Worm (Caenorhabditis elegans) whole organism, young adult: ENCODE measurements around the gene riok-3.

Experiments
- B0261.1 ChIP-seq: sonication (generic microtip); optimal IDR thresholded peaks from 2 replicates; lab custom pipeline; 2016; ENCODE audit warnings: mild to moderate bottlenecking, missing genetic modification characterization, moderate library complexity, missing compliant biosample characterization
- F10E7.11 ChIP-seq: sonication (generic microtip); optimal IDR thresholded peaks from 2 replicates; lab custom pipeline; 2017; ENCODE audit warnings: mild to moderate bottlenecking, missing genetic modification characterization, moderate library complexity, missing compliant biosample characterization
- F23B12.7 ChIP-seq: sonication (generic microtip); optimal IDR thresholded peaks from 2 replicates; lab custom pipeline; 2017; ENCODE audit warnings: missing genetic modification characterization, mild to moderate bottlenecking, missing compliant biosample characterization, antibody characterized with exemption, moderate library complexity; ENCODE audit not compliant: insufficient read depth
- F49E8.2 ChIP-seq: sonication (generic microtip); optimal IDR thresholded peaks from 3 replicates; lab custom pipeline; 2017; ENCODE audit warnings: missing genetic modification characterization, mild to moderate bottlenecking, missing compliant biosample characterization, antibody characterized with exemption, moderate library complexity; ENCODE audit not compliant: insufficient read depth
- F52B5.7 ChIP-seq: sonication (generic microtip); optimal IDR thresholded peaks from 2 replicates; lab custom pipeline; 2016; ENCODE audit warnings: mild to moderate bottlenecking, missing genetic modification characterization, missing compliant biosample characterization
- K12H6.12 ChIP-seq: fragments of 200-800 bp; sonication (Bioruptor generic); optimal IDR thresholded peaks from 2 replicates; lab custom pipeline; 2018; ENCODE audit warnings: mild to moderate bottlenecking, missing genetic modification characterization, missing compliant biosample characterization
- T26A5.8 ChIP-seq: sonication (generic microtip); optimal IDR thresholded peaks from 2 replicates; lab custom pipeline; 2016; ENCODE audit warnings: missing genetic modification characterization, missing compliant biosample characterization
- Y53G8AR.9 ChIP-seq: fragments of 200-800 bp; sonication (Bioruptor generic); conservative IDR thresholded peaks from 2 replicates; pipeline ENCODE4 v1.3.6; 2022; ENCODE audit warnings: missing genetic modification reagents, missing genetic modification characterization, missing compliant biosample characterization
- akir-1 ChIP-seq: fragments of 200-800 bp; sonication (Bioruptor generic); optimal IDR thresholded peaks from 2 replicates; lab custom pipeline; 2018; ENCODE audit warnings: mild to moderate bottlenecking, missing genetic modification characterization, moderate library complexity, missing compliant biosample characterization
- athp-1 ChIP-seq: sonication (generic microtip); optimal IDR thresholded peaks from 2 replicates; lab custom pipeline; 2017; ENCODE audit warnings: mild to moderate bottlenecking, missing genetic modification characterization, missing compliant biosample characterization
- attf-5 ChIP-seq: fragments of 200-800 bp; sonication (Bioruptor generic); optimal IDR thresholded peaks from 2 replicates; lab custom pipeline; 2018; ENCODE audit warnings: mild to moderate bottlenecking, missing genetic modification characterization, missing compliant biosample characterization
- bed-1 ChIP-seq: fragments of 200-800 bp; sonication (Bioruptor generic); IDR thresholded peaks from 2 replicates; pipeline ENCODE4 v1.3.6; 2022; ENCODE audit warnings: missing genetic modification reagents, missing genetic modification characterization, missing compliant biosample characterization
- ccch-3 ChIP-seq: fragments of 200-800 bp; sonication (Bioruptor generic); optimal IDR thresholded peaks from 2 replicates; lab custom pipeline; 2018; ENCODE audit warnings: mild to moderate bottlenecking, missing genetic modification characterization, missing compliant biosample characterization
- ceh-100 ChIP-seq: fragments of 200-800 bp; sonication (Bioruptor generic); IDR thresholded peaks from 2 replicates; pipeline ENCODE4 v1.3.6; 2022; ENCODE audit warnings: missing genetic modification reagents, missing genetic modification characterization, missing compliant biosample characterization
- ceh-91 ChIP-seq: fragments of 200-800 bp; sonication (Bioruptor generic); IDR thresholded peaks from 2 replicates; pipeline ENCODE4 v1.3.6; 2022; ENCODE audit warnings: missing genetic modification reagents, missing genetic modification characterization, missing compliant biosample characterization
- die-1 ChIP-seq: sonication (generic microtip); optimal IDR thresholded peaks from 2 replicates; lab custom pipeline; 2016; ENCODE audit warnings: missing genotype, mild to moderate bottlenecking, missing genetic modification characterization, missing compliant biosample characterization
- dpff-1 ChIP-seq: sonication (generic microtip); optimal IDR thresholded peaks from 2 replicates; lab custom pipeline; 2017; ENCODE audit warnings: mild to moderate bottlenecking, missing genetic modification characterization, missing compliant biosample characterization
- dpl-1 ChIP-seq: fragments of 150-350 bp; optimal IDR thresholded peaks from 2 replicates; lab custom pipeline; 2014; ENCODE audit warnings: missing biosample characterization, missing genetic modification reagents, missing genetic modification characterization
- egl-18 ChIP-seq: fragments of 200-800 bp; sonication (Bioruptor generic); IDR thresholded peaks from 2 replicates; pipeline ENCODE4 v1.3.6; 2022; ENCODE audit warnings: missing genetic modification reagents, missing genetic modification characterization, missing compliant biosample characterization
- egrh-3 ChIP-seq: fragments of 200-800 bp; sonication (Bioruptor generic); IDR thresholded peaks from 2 replicates; pipeline ENCODE4 v1.3.6; 2022; ENCODE audit warnings: missing genetic modification reagents, missing genetic modification characterization, missing compliant biosample characterization
- fkh-3 ChIP-seq: sonication (generic microtip); optimal IDR thresholded peaks from 2 replicates; lab custom pipeline; 2016; ENCODE audit warnings: mild to moderate bottlenecking, missing genetic modification characterization, missing compliant biosample characterization
- gei-17 ChIP-seq: fragments of 200-800 bp; sonication (Bioruptor generic); optimal IDR thresholded peaks from 2 replicates; lab custom pipeline; 2018; ENCODE audit warnings: mild to moderate bottlenecking, missing genetic modification characterization, missing compliant biosample characterization
- hlh-12 ChIP-seq: sonication (generic microtip); optimal IDR thresholded peaks from 2 replicates; lab custom pipeline; 2016; ENCODE audit warnings: missing genetic modification characterization, missing compliant biosample characterization
- hlh-26 ChIP-seq: fragments of 200-800 bp; sonication (Bioruptor generic); conservative IDR thresholded peaks from 2 replicates; pipeline ENCODE4 v1.3.6; 2022; ENCODE audit warnings: missing genetic modification reagents, missing genetic modification characterization, missing compliant biosample characterization
- hmg-20 ChIP-seq: fragments of 200-800 bp; sonication (Bioruptor generic); IDR thresholded peaks from 2 replicates; pipeline ENCODE4 v1.3.6; 2022; ENCODE audit warnings: missing genetic modification reagents, missing genetic modification characterization, missing compliant biosample characterization
- lag-1 ChIP-seq: fragments of 200-800 bp; sonication (Bioruptor generic); IDR thresholded peaks from 2 replicates; pipeline ENCODE4 v1.3.6; 2022; ENCODE audit warnings: missing genetic modification reagents, missing genetic modification characterization, missing compliant biosample characterization
- lin-26 ChIP-seq: fragments of 200-800 bp; sonication (Bioruptor generic); IDR thresholded peaks from 2 replicates; pipeline ENCODE4 v1.3.6; 2022; ENCODE audit warnings: missing genetic modification reagents, missing genetic modification characterization, missing compliant biosample characterization
- madf-10 ChIP-seq: sonication (generic microtip); optimal IDR thresholded peaks from 2 replicates; lab custom pipeline; 2016; ENCODE audit warnings: mild to moderate bottlenecking, missing genetic modification characterization, missing compliant biosample characterization
- madf-3 ChIP-seq: fragments of 200-800 bp; sonication (Bioruptor generic); IDR thresholded peaks from 2 replicates; pipeline ENCODE4 v1.3.6; 2022; ENCODE audit warnings: missing genetic modification reagents, missing genetic modification characterization, missing compliant biosample characterization
- madf-6 ChIP-seq: fragments of 200-800 bp; sonication (Bioruptor generic); IDR thresholded peaks from 2 replicates; pipeline ENCODE4 v1.3.6; 2022; ENCODE audit warnings: missing genetic modification reagents, missing genetic modification characterization, missing compliant biosample characterization
- madf-8 ChIP-seq: fragments of 200-800 bp; sonication (Bioruptor generic); conservative IDR thresholded peaks from 2 replicates; pipeline ENCODE4 v1.3.6; 2022; ENCODE audit warnings: missing genetic modification reagents, missing genetic modification characterization, missing compliant biosample characterization
- nfyb-1 ChIP-seq: fragments of 200-800 bp; sonication (Bioruptor generic); IDR thresholded peaks from 2 replicates; pipeline ENCODE4 v1.3.6; 2022; ENCODE audit warnings: missing genetic modification reagents, missing genetic modification characterization, missing compliant biosample characterization
- nhr-80 ChIP-seq: sonication (generic microtip); optimal IDR thresholded peaks from 2 replicates; lab custom pipeline; 2016; ENCODE audit warnings: missing genetic modification characterization, missing compliant biosample characterization
- rcor-1 ChIP-seq: fragments of 200-800 bp; sonication (Bioruptor generic); IDR thresholded peaks from 2 replicates; pipeline ENCODE4 v1.3.6; 2022; ENCODE audit warnings: missing genetic modification reagents, missing genetic modification characterization, missing compliant biosample characterization
- rec-8 ChIP-seq, 2 experiments: sonication (generic microtip); optimal IDR thresholded peaks; 2 replicates each; lab custom pipeline; 2016; ENCODE audit warnings: mild to moderate bottlenecking in 2 of 2, missing genetic modification characterization in 2 of 2, missing genetic modification reagents in 2 of 2, missing genotype in 2 of 2, missing biosample characterization in 1 of 2, missing compliant biosample characterization in 1 of 2, moderate library complexity in 1 of 2
- sea-2 ChIP-seq: fragments of 200-800 bp; sonication (Bioruptor generic); IDR thresholded peaks from 2 replicates; pipeline ENCODE4 v1.3.6; 2022; ENCODE audit warnings: missing genetic modification characterization, missing compliant biosample characterization
- snpc-1.1 ChIP-seq: sonication (generic microtip); optimal IDR thresholded peaks from 2 replicates; lab custom pipeline; 2017; ENCODE audit warnings: missing genetic modification characterization, mild to moderate bottlenecking, missing compliant biosample characterization, antibody characterized with exemption, moderate library complexity, missing genotype, missing genetic modification reagents; ENCODE audit not compliant: insufficient read depth
- snpc-1.3 ChIP-seq: sonication (generic microtip); optimal IDR thresholded peaks from 2 replicates; lab custom pipeline; 2017; ENCODE audit warnings: missing genetic modification characterization, mild to moderate bottlenecking, missing compliant biosample characterization, antibody characterized with exemption, moderate library complexity, missing genotype, missing genetic modification reagents; ENCODE audit not compliant: insufficient read depth
- tlf-1 ChIP-seq: fragments of 200-800 bp; sonication (Bioruptor generic); optimal IDR thresholded peaks from 2 replicates; lab custom pipeline; 2018; ENCODE audit warnings: mild to moderate bottlenecking, missing genetic modification characterization, missing compliant biosample characterization
- xnd-1 ChIP-seq: sonication (generic microtip); optimal IDR thresholded peaks from 2 replicates; lab custom pipeline; 2016; ENCODE audit warnings: missing genotype, missing genetic modification reagents, missing genetic modification characterization, missing compliant biosample characterization
- zfh-2 ChIP-seq: fragments of 200-800 bp; sonication (Bioruptor generic); conservative IDR thresholded peaks from 2 replicates; pipeline ENCODE4 v1.3.6; 2022; ENCODE audit warnings: missing genetic modification reagents, missing genetic modification characterization, missing compliant biosample characterization
- ztf-26 ChIP-seq: sonication (generic microtip); optimal IDR thresholded peaks from 2 replicates; lab custom pipeline; 2017; ENCODE audit warnings: missing genetic modification characterization, missing compliant biosample characterization
- ztf-28 ChIP-seq: fragments of 200-800 bp; sonication (Bioruptor generic); IDR thresholded peaks from 2 replicates; pipeline ENCODE4 v1.3.6; 2022; ENCODE audit warnings: missing genetic modification reagents, missing genetic modification characterization, missing compliant biosample characterization
- ztf-3 ChIP-seq: fragments of 200-800 bp; sonication (Bioruptor generic); optimal IDR thresholded peaks from 2 replicates; lab custom pipeline; 2018; ENCODE audit warnings: mild to moderate bottlenecking, missing genetic modification characterization, missing compliant biosample characterization

The riok-3 gene

ce11 chrIII:9793592-9794417, 11.0 kb downstream of the riok-3 start, which contains the start of the genes R10E11.9 and mcm-6 (continued):
- TF ChIP-seq F52B5.7 (tag; lab: Kevin White, UChicago) (no peak), fkh-3 (tag; lab: Kevin White, UChicago) (no peak), hmg-20 (no peak), akir-1 (no peak), nhr-80 (tag; lab: Kevin White, UChicago) (no peak), ztf-28 (GFP tag; lab: Robert Waterston, UW) (no peak), rec-8 (tag; optimal IDR thresholded peaks at IDR 0.05; lab: Kevin White, UChicago) (no peak), T26A5.8 (tag; lab: Kevin White, UChicago) (no peak), madf-8 (GFP tag; lab: Robert Waterston, UW) (peak; percentile 91), dpff-1 (tag; lab: Kevin White, UChicago) (no peak)

- no peak for TF ChIP-seq dpl-1 (GFP tag; lab: Kevin White, UChicago)
- TF ChIP-seq madf-10 (tag; lab: Kevin White, UChicago) = no peak
- no peak for TF ChIP-seq gei-17 (GFP tag; lab: Kevin White, UChicago)
- no peak for TF ChIP-seq lag-1 (GFP tag; lab: Robert Waterston, UW)
- no peak for TF ChIP-seq madf-6
- TF ChIP-seq bed-1 (GFP tag; lab: Robert Waterston, UW) = no peak
- TF ChIP-seq snpc-1.1 = no peak
- no peak for TF ChIP-seq attf-5 (GFP tag; lab: Kevin White, UChicago)
- TF ChIP-seq B0261.1 (tag; lab: Kevin White, UChicago) = no peak
- no peak for TF ChIP-seq F23B12.7 (tag; lab: Kevin White, UChicago)
- TF ChIP-seq ceh-91 (GFP tag; lab: Robert Waterston, UW) = no peak
- TF ChIP-seq madf-8 (GFP tag; lab: Robert Waterston, UW) = no peak
- no peak for TF ChIP-seq ceh-100 (GFP tag; lab: Robert Waterston, UW)
- TF ChIP-seq tlf-1 (GFP tag; lab: Kevin White, UChicago) = no peak
- TF ChIP-seq egl-18 = no peak
- TF ChIP-seq F49E8.2 (tag; lab: Kevin White, UChicago) = no peak
- TF ChIP-seq sea-2 (GFP tag; lab: Robert Waterston, UW) = no peak
- TF ChIP-seq zfh-2 (GFP tag; lab: Robert Waterston, UW) = no peak
- TF ChIP-seq ccch-3 (GFP tag; lab: Kevin White, UChicago) = no peak
- TF ChIP-seq xnd-1 (tag; lab: Kevin White, UChicago) = no peak
These were observed 15.2 kb downstream of the riok-3 start, which contains the start of gene R10E11.5 for ce11 chrIII:9789607-9790073. Gene R10E11.5 (minus strand): TSS chrIII:9789657.

ce11 chrIII:9789083-9789482, 15.7 kb downstream of the riok-3 start:
- no peak for TF ChIP-seq die-1 (tag; lab: Kevin White, UChicago)
- TF ChIP-seq athp-1 (tag; lab: Kevin White, UChicago) = no peak
- TF ChIP-seq lin-26 (GFP tag; lab: Robert Waterston, UW) = no peak
- TF ChIP-seq B0261.1 (tag; lab: Kevin White, UChicago) = no peak
- no peak for TF ChIP-seq ztf-26 (tag; lab: Kevin White, UChicago)
- no peak for TF ChIP-seq K12H6.12 (tag; lab: Kevin White, UChicago)
- no peak for TF ChIP-seq madf-8 (GFP tag; lab: Robert Waterston, UW)
- TF ChIP-seq hlh-26 (GFP tag; lab: Robert Waterston, UW) = no peak
- no peak for TF ChIP-seq nfyb-1 (GFP tag; lab: Robert Waterston, UW)
- no peak for TF ChIP-seq Y53G8AR.9 (GFP tag; lab: Robert Waterston, UW)
- TF ChIP-seq snpc-1.3 (tag; lab: Kevin White, UChicago) = no peak
- no peak for TF ChIP-seq rcor-1
- TF ChIP-seq hlh-12 (tag; lab: Kevin White, UChicago) = no peak
- no peak for TF ChIP-seq lag-1 (GFP tag; lab: Robert Waterston, UW)
- TF ChIP-seq F10E7.11 (tag; lab: Kevin White, UChicago) = no peak
- TF ChIP-seq madf-3 = no peak
- no peak for TF ChIP-seq ztf-3 (GFP tag; lab: Kevin White, UChicago)
- TF ChIP-seq sea-2 (GFP tag; lab: Robert Waterston, UW) = no peak
- TF ChIP-seq egrh-3 (GFP tag; lab: Robert Waterston, UW) = no peak
